Worm (Caenorhabditis elegans) whole organism, late embryonic: ENCODE data around the gene T23B7.3.
"Not testable (repeated sequence)": the region's sequence is repeated elsewhere in the genome, so short reads cannot be mapped to it uniquely, and the experiment has no call there.

Source experiments
- K02D7.2 ChIP-seq: sonication (generic microtip); optimal IDR thresholded peaks from 2 replicates; lab custom pipeline; 2017; ENCODE audit warnings: mild to moderate bottlenecking, missing genetic modification characterization, missing compliant biosample characterization
- dmd-4 ChIP-seq: sonication (generic microtip); optimal IDR thresholded peaks from 2 replicates; lab custom pipeline; 2016; ENCODE audit warnings: borderline replicate concordance, missing genetic modification characterization, missing compliant biosample characterization
- syd-9 ChIP-seq: sonication (generic microtip); optimal IDR thresholded peaks from 2 replicates; lab custom pipeline; 2016; ENCODE audit warnings: mild to moderate bottlenecking, missing genetic modification characterization, moderate library complexity, missing compliant biosample characterization

DNA sequence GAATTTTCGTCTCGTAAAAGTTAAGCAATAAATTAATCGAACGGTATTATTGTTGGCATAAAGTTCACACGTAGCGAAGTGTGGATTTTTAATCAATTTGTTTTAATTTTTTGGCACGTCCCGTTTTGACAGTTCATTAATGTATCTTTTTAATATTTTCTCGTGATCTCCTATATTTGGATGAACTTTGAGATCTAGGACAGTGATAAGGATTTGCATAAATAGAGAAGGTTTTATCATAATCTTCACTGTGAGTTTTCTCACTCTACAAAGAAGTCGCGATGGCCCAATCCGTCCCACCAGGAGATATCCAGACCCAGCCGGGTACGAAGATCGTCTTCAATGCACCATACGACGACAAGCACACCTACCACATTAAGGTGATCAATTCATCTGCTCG lies 24.9 kb upstream of the T23B7.3 start, which contains the start of the genes C33F10.8 and msp-40:
- not testable (repeated sequence) for TF ChIP-seq syd-9; dmd-4; K02D7.2 (tag; lab: Kevin White, UChicago)
